Worm (Caenorhabditis elegans) whole organism, mixed stage, embryonic: ENCODE results near the gene sdz-15.

Experiments used
- blmp-1 ChIP-seq: fragments of 150-350 bp; optimal IDR thresholded peaks from 2 replicates; lab custom pipeline; 2014; ENCODE audit warnings: missing biosample characterization, missing genetic modification characterization
- ces-1 ChIP-seq: fragments of 150-350 bp; optimal IDR thresholded peaks from 2 replicates; lab custom pipeline; 2014; ENCODE audit warnings: missing biosample characterization, missing genetic modification reagents, missing genetic modification characterization
- elt-3 ChIP-seq: fragments of 150-350 bp; optimal IDR thresholded peaks from 2 replicates; lab custom pipeline; 2014; ENCODE audit warnings: missing biosample characterization, missing genetic modification characterization
- mab-5 ChIP-seq: fragments of 150-350 bp; optimal IDR thresholded peaks from 2 replicates; lab custom pipeline; 2014; ENCODE audit warnings: missing biosample characterization, missing genetic modification characterization
- mep-1 ChIP-seq: fragments of 150-350 bp; optimal IDR thresholded peaks from 2 replicates; lab custom pipeline; 2017; ENCODE audit warnings: missing biosample characterization, missing genetic modification reagents, missing genetic modification characterization, inconsistent platforms
- nhr-12 ChIP-seq: fragments of 150-350 bp; optimal IDR thresholded peaks from 2 replicates; lab custom pipeline; 2014; ENCODE audit warnings: missing biosample characterization, missing genetic modification characterization
- nhr-2 ChIP-seq: fragments of 150-350 bp; optimal IDR thresholded peaks from 2 replicates; lab custom pipeline; 2014; ENCODE audit warnings: missing biosample characterization, missing genetic modification characterization
- nhr-237 ChIP-seq: fragments of 150-350 bp; optimal IDR thresholded peaks from 2 replicates; lab custom pipeline; 2014; ENCODE audit warnings: missing biosample characterization, missing genetic modification characterization
- nhr-76 ChIP-seq: sonication (generic microtip); optimal IDR thresholded peaks from 2 replicates; lab custom pipeline; 2017; ENCODE audit warnings: missing biosample characterization, missing genetic modification characterization
- pha-4 ChIP-seq: fragments of 150-350 bp; optimal IDR thresholded peaks from 2 replicates; lab custom pipeline; 2018; ENCODE audit warnings: missing biosample characterization, missing genetic modification reagents, missing genetic modification characterization
- snpc-4 ChIP-seq: fragments of 150-350 bp; optimal IDR thresholded peaks from 2 replicates; lab custom pipeline; 2014; ENCODE audit warnings: missing biosample characterization, missing genetic modification characterization
- tbx-8 ChIP-seq: fragments of 200-800 bp; sonication (Bioruptor generic); optimal IDR thresholded peaks from 2 replicates; lab custom pipeline; 2018; ENCODE audit warnings: mild to moderate bottlenecking, missing genetic modification characterization, moderate library complexity, missing compliant biosample characterization
- unc-62 ChIP-seq: fragments of 150-350 bp; optimal IDR thresholded peaks from 2 replicates; lab custom pipeline; 2014; ENCODE audit warnings: missing biosample characterization, missing genetic modification reagents, missing genetic modification characterization
- zip-8 ChIP-seq: fragments of 150-350 bp; optimal IDR thresholded peaks from 2 replicates; lab custom pipeline; 2014; ENCODE audit warnings: missing biosample characterization, missing genetic modification characterization

DNA sequence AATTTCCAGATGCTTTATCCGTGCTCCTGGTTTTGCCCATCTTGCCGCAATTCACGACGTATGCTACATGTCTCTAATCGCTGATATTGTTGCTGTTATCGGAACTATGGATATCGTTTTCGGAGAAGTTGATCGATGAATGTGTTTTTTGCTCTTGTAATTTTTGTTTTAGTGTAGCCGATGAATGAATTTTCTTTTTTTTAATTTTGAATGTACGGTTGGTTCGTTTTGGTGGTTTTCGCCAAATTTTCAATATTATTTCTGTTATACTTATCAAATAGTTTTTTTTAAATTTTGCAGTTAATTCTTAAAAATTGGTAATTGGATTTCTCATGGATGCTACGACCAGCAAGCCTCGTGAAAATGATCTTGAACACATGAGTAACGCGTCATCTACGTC is 31.3 kb upstream of the sdz-15 start, which contains the start of gene T26A5.2:
- no peak for TF ChIP-seq tbx-8
- TF ChIP-seq nhr-12: no peak
- TF ChIP-seq nhr-237 (tag; lab: Kevin White, UChicago): no peak
- TF ChIP-seq nhr-76 (tag; lab: Kevin White, UChicago): no peak
- no peak for TF ChIP-seq ces-1
- no peak for TF ChIP-seq unc-62
- TF ChIP-seq blmp-1 (tag; lab: Kevin White, UChicago): no peak
- no peak for TF ChIP-seq mab-5 (tag; lab: Kevin White, UChicago)
- TF ChIP-seq snpc-4: no peak
- no peak for TF ChIP-seq elt-3 (tag; lab: Kevin White, UChicago)
- no peak for TF ChIP-seq zip-8 (tag; lab: Kevin White, UChicago)
- TF ChIP-seq mep-1: no peak
- no peak for TF ChIP-seq pha-4 (tag; lab: Kevin White, UChicago)
- no peak for TF ChIP-seq nhr-2 (tag; lab: Kevin White, UChicago)
